Worm (Caenorhabditis elegans): Measurements from ENCODE around the gene fbxc-19.

- TF ChIP-seq ZK546.5 (tag; optimal IDR thresholded peaks at IDR 0.05) (no peak), fos-1 (tag; optimal IDR thresholded peaks at IDR 0.05) (peak; percentile 97), unc-62 (GFP tag; optimal IDR thresholded peaks at IDR 0.05) (no peak), nhr-77 (tag; optimal IDR thresholded peaks at IDR 0.05) (no peak), nhr-237 (tag; optimal IDR thresholded peaks at IDR 0.05) (no peak), ama-1 (optimal IDR thresholded peaks at IDR 0.05) (no peak), snpc-4 (tag; optimal IDR thresholded peaks at IDR 0.05) (no peak), elt-3 (tag; optimal IDR thresholded peaks at IDR 0.05) (no peak), unc-39 (tag; optimal IDR thresholded peaks at IDR 0.05) (no peak), lin-11 (tag; optimal IDR thresholded peaks at IDR 0.05) (no peak), sma-9 (GFP tag; optimal IDR thresholded peaks at IDR 0.05) (peak; percentile 82), sma-9 (tag; optimal IDR thresholded peaks at IDR 0.05) (no peak), ceh-16 (tag; optimal IDR thresholded peaks at IDR 0.05) (no peak)
Measured at ce11 chrII:1819944-1820570, at the start of gene fbxc-19.

Data from whole organism, L2 larva.